Worm (Caenorhabditis elegans) whole organism, L2 larva: ENCODE results near the gene F59A7.2.

Experiments used
- ZK546.5 ChIP-seq: sonication (generic microtip); optimal IDR thresholded peaks from 2 replicates; lab custom pipeline; 2017; ENCODE audit warnings: missing biosample characterization, missing genetic modification characterization
- nhr-23 ChIP-seq: fragments of 150-350 bp; optimal IDR thresholded peaks from 2 replicates; lab custom pipeline; 2014; ENCODE audit warnings: missing biosample characterization, missing genetic modification reagents, missing genetic modification characterization

F59A7.2 gene

ce11 chrV:1966962-1967361, 49.4 kb downstream of the F59A7.2 start:
- no peak for TF ChIP-seq ZK546.5
- no peak for TF ChIP-seq nhr-23 (tag; lab: Kevin White, UChicago)
